Fruit fly (Drosophila melanogaster) whole organism, pupa: Measurements from ENCODE around the gene Ccdc114.

Source experiments
- CG10348 ChIP-seq: fragments of 200-800 bp; sonication (Bioruptor generic); IDR thresholded peaks from 2 replicates; pipeline ENCODE4 v1.3.6; 2022; ENCODE audit warnings: missing biosample characterization, missing genetic modification characterization
- CG12605 ChIP-seq: fragments of 200-800 bp; sonication (Bioruptor generic); IDR thresholded peaks from 2 replicates; pipeline ENCODE4 v1.3.6; 2022; ENCODE audit warnings: missing biosample characterization, missing genetic modification characterization
- CG13204 ChIP-seq: fragments of 200-800 bp; sonication (Bioruptor generic); optimal IDR thresholded peaks from 2 replicates; lab custom pipeline; 2018; ENCODE audit warnings: missing biosample characterization, mild to moderate bottlenecking, missing genetic modification characterization, moderate library complexity
- CG14655 ChIP-seq: fragments of 200-800 bp; sonication (Bioruptor generic); optimal IDR thresholded peaks from 3 replicates; lab custom pipeline; 2017; ENCODE audit warnings: mild to moderate bottlenecking, missing biosample characterization, missing genetic modification reagents, missing genetic modification characterization
- CG15710 ChIP-seq: fragments of 200-800 bp; sonication (Bioruptor generic); optimal IDR thresholded peaks from 2 replicates; lab custom pipeline; 2018; ENCODE audit warnings: missing biosample characterization, mild to moderate bottlenecking, missing genetic modification characterization, moderate library complexity
- CG32121 ChIP-seq: fragments of 200-800 bp; sonication (Bioruptor generic); IDR thresholded peaks from 2 replicates; pipeline ENCODE4 v1.3.6; 2022; ENCODE audit warnings: missing biosample characterization, missing genetic modification characterization
- CG34367 ChIP-seq: fragments of 200-800 bp; sonication (Bioruptor generic); optimal IDR thresholded peaks from 2 replicates; lab custom pipeline; 2018; ENCODE audit warnings: missing biosample characterization, mild to moderate bottlenecking, missing genetic modification characterization
- CG8159 ChIP-seq: fragments of 200-800 bp; sonication (Bioruptor generic); optimal IDR thresholded peaks from 3 replicates; lab custom pipeline; 2018; ENCODE audit warnings: missing biosample characterization, mild to moderate bottlenecking, missing genetic modification characterization, moderate library complexity
- CG9948 ChIP-seq: fragments of 200-800 bp; sonication (Bioruptor generic); optimal IDR thresholded peaks from 2 replicates; lab custom pipeline; 2018; ENCODE audit warnings: missing biosample characterization, mild to moderate bottlenecking, missing genetic modification characterization, moderate library complexity
- D1 ChIP-seq: fragments of 200-800 bp; sonication (Bioruptor generic); optimal IDR thresholded peaks from 2 replicates; lab custom pipeline; 2018; ENCODE audit warnings: missing biosample characterization, mild to moderate bottlenecking, missing genetic modification characterization, moderate library complexity
- Ets98B ChIP-seq: fragments of 200-800 bp; sonication (Bioruptor generic); IDR thresholded peaks from 2 replicates; pipeline ENCODE4 v1.3.6; 2022; ENCODE audit warnings: missing biosample characterization, missing genetic modification characterization
- Pif1B ChIP-seq: fragments of 200-800 bp; sonication (Bioruptor generic); optimal IDR thresholded peaks from 3 replicates; lab custom pipeline; 2016; ENCODE audit warnings: missing biosample characterization, missing genetic modification characterization
- fd96Ca ChIP-seq: fragments of 200-800 bp; sonication (Bioruptor generic); IDR thresholded peaks from 3 replicates; pipeline ENCODE4 v1.3.6; 2022; ENCODE audit warnings: missing biosample characterization, missing genetic modification characterization
- rn ChIP-seq: fragments of 200-800 bp; sonication (Bioruptor generic); IDR thresholded peaks from 2 replicates; pipeline ENCODE4 v1.3.6; 2022; ENCODE audit warnings: missing biosample characterization, missing genetic modification characterization

DNA sequence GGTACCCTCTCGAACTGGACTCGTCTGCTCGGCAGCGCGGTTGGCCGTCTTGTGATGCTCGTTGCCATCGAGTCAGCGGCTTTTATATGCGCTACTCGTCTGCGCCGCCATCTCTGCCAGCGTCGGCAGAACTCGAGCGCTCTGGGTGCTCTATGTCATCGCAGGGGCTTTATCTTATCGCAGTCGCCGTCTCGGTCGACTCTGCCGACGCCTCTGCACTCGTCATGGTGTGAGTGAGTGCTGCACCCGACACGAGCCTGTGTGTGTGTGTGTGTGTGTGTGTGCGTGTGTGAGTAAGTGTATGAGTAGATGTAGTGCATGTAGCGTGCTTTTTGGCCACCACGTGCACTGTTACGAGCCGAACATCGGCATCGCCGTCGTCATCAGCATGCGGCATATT, 40.9 kb downstream of the Ccdc114 start, which contains the start of gene Scp2:
- TF ChIP-seq CG34367 (tag; lab: Kevin White, UChicago) = no peak
- no peak for TF ChIP-seq CG14655
- TF ChIP-seq CG13204 (GFP tag; lab: Kevin White, UChicago) = no peak
- TF ChIP-seq CG10348 = no peak
- no peak for TF ChIP-seq rn (GFP tag; lab: Robert Waterston, UW)
- TF ChIP-seq CG32121 (GFP tag; lab: Robert Waterston, UW) = no peak
- TF ChIP-seq Ets98B (GFP tag; lab: Robert Waterston, UW) = no peak
- no peak for TF ChIP-seq Pif1B (GFP tag; lab: Kevin White, UChicago)
- TF ChIP-seq CG9948 (tag; lab: Kevin White, UChicago) = no peak
- TF ChIP-seq CG15710 (tag; lab: Kevin White, UChicago) = no peak
- no peak for TF ChIP-seq CG8159
- no peak for TF ChIP-seq D1
- TF ChIP-seq CG12605 (GFP tag; lab: Robert Waterston, UW) = no peak
- TF ChIP-seq fd96Ca (GFP tag; lab: Robert Waterston, UW) = no peak
